Fruit fly (Drosophila melanogaster) whole organism, embryonic: Measurements from ENCODE around the gene nonA.
A peak's percentile ranks its signal among the peaks of the same experiment; 100 is the strongest.

Experiments
- Atf3 ChIP-seq: fragments of 200-800 bp; sonication (Bioruptor generic); optimal IDR thresholded peaks from 3 replicates; lab custom pipeline; 2016; ENCODE audit warnings: missing biosample characterization, missing genetic modification characterization
- Atf6 ChIP-seq: fragments of 200-800 bp; sonication (Bioruptor generic); IDR thresholded peaks from 2 replicates; pipeline ENCODE4 v1.3.6; 2022; ENCODE audit warnings: missing biosample characterization, missing genetic modification characterization
- Awh ChIP-seq: fragments of 200-800 bp; sonication (Bioruptor generic); IDR thresholded peaks from 2 replicates; pipeline ENCODE4, ENCODE4 v1.3.6; 2022; ENCODE audit warnings: missing biosample characterization, missing genetic modification characterization
- CG11398 ChIP-seq: fragments of 200-800 bp; sonication (Bioruptor generic); optimal IDR thresholded peaks from 2 replicates; lab custom pipeline; 2016; ENCODE audit warnings: missing biosample characterization, missing genetic modification characterization
- CG11504 ChIP-seq: fragments of 200-800 bp; sonication (Bioruptor generic); optimal IDR thresholded peaks from 3 replicates; lab custom pipeline; 2019; ENCODE audit warnings: missing biosample characterization, mild to moderate bottlenecking, missing genetic modification characterization, moderate library complexity
- CG12236 ChIP-seq: fragments of 200-800 bp; sonication (Bioruptor generic); optimal IDR thresholded peaks from 2 replicates; lab custom pipeline; 2016; ENCODE audit warnings: missing biosample characterization, missing genetic modification characterization
- CG12391 ChIP-seq: fragments of 200-800 bp; sonication (Bioruptor generic); optimal IDR thresholded peaks from 3 replicates; lab custom pipeline; 2018; ENCODE audit warnings: missing biosample characterization, mild to moderate bottlenecking, missing genetic modification characterization, moderate library complexity
- CG12659 ChIP-seq: fragments of 200-800 bp; sonication (Bioruptor generic); optimal IDR thresholded peaks from 3 replicates; lab custom pipeline; 2017; ENCODE audit warnings: mild to moderate bottlenecking, missing biosample characterization, missing genetic modification reagents, missing genetic modification characterization
- CG12942 ChIP-seq: fragments of 200-800 bp; sonication (Bioruptor generic); optimal IDR thresholded peaks from 3 replicates; lab custom pipeline; 2016; ENCODE audit warnings: missing biosample characterization, missing genetic modification characterization
- CG13287 ChIP-seq: fragments of 200-800 bp; sonication (Bioruptor generic); IDR thresholded peaks from 2 replicates; pipeline ENCODE4 v1.3.6; 2022; ENCODE audit warnings: missing biosample characterization, missing genetic modification characterization; ENCODE audit not compliant: partially characterized antibody
- CG14441 ChIP-seq: fragments of 200-800 bp; sonication (Bioruptor generic); IDR thresholded peaks from 2 replicates; pipeline ENCODE4 v1.3.6; 2022; ENCODE audit warnings: missing biosample characterization, missing genetic modification characterization
- CG15514 ChIP-seq: fragments of 200-800 bp; sonication (Bioruptor generic); optimal IDR thresholded peaks from 3 replicates; lab custom pipeline; 2017; ENCODE audit warnings: missing biosample characterization, missing genetic modification characterization, mild to moderate bottlenecking, moderate library complexity, missing genetic modification reagents
- CG1647 ChIP-seq: fragments of 200-800 bp; sonication (Bioruptor generic); optimal IDR thresholded peaks from 3 replicates; lab custom pipeline; 2016; ENCODE audit warnings: missing biosample characterization, missing genetic modification characterization
- CG17186 ChIP-seq: fragments of 200-800 bp; sonication (Bioruptor generic); optimal IDR thresholded peaks from 3 replicates; lab custom pipeline; 2017; ENCODE audit warnings: missing biosample characterization, missing genetic modification reagents, missing genetic modification characterization
- CG1792 ChIP-seq: fragments of 200-800 bp; sonication (Bioruptor generic); optimal IDR thresholded peaks from 2 replicates; lab custom pipeline; 2016; ENCODE audit warnings: missing biosample characterization, missing genetic modification characterization
- CG30403 ChIP-seq: fragments of 200-800 bp; sonication (Bioruptor generic); optimal IDR thresholded peaks from 3 replicates; lab custom pipeline; 2016; ENCODE audit warnings: missing biosample characterization, missing genetic modification characterization
- CG31365 ChIP-seq: fragments of 200-800 bp; sonication (Bioruptor generic); optimal IDR thresholded peaks from 2 replicates; lab custom pipeline; 2018; ENCODE audit warnings: missing biosample characterization, mild to moderate bottlenecking, missing genetic modification characterization
- CG31441 ChIP-seq: fragments of 200-800 bp; sonication (Bioruptor generic); IDR thresholded peaks from 2 replicates; pipeline ENCODE4 v1.3.6; 2022; ENCODE audit warnings: missing biosample characterization, missing genetic modification characterization
- CG33557 ChIP-seq: fragments of 200-800 bp; sonication (Bioruptor generic); optimal IDR thresholded peaks from 2 replicates; lab custom pipeline; 2019; ENCODE audit warnings: missing biosample characterization, mild to moderate bottlenecking, missing genetic modification characterization, moderate library complexity
- CG3407 ChIP-seq: fragments of 200-800 bp; sonication (Bioruptor generic); optimal IDR thresholded peaks from 2 replicates; lab custom pipeline; 2018; ENCODE audit warnings: missing biosample characterization, mild to moderate bottlenecking, missing genetic modification characterization
- CG3995 ChIP-seq: fragments of 200-800 bp; sonication (Bioruptor generic); optimal IDR thresholded peaks from 3 replicates; lab custom pipeline; 2016; ENCODE audit warnings: missing biosample characterization, missing genetic modification characterization
- CG6854 ChIP-seq: fragments of 200-800 bp; sonication (Bioruptor generic); optimal IDR thresholded peaks from 3 replicates; lab custom pipeline; 2017; ENCODE audit warnings: missing biosample characterization, mild to moderate bottlenecking, missing genetic modification characterization
- CG7372 ChIP-seq: fragments of 200-800 bp; sonication (Bioruptor generic); IDR thresholded peaks from 2 replicates; pipeline ENCODE4 v1.3.6; 2022; ENCODE audit warnings: missing biosample characterization, missing genetic modification characterization
- Camta ChIP-seq: fragments of 200-800 bp; sonication (Bioruptor generic); optimal IDR thresholded peaks from 2 replicates; lab custom pipeline; 2016; ENCODE audit warnings: missing biosample characterization, missing genetic modification characterization
- Dad ChIP-seq: fragments of 200-800 bp; sonication (Bioruptor generic); optimal IDR thresholded peaks from 3 replicates; lab custom pipeline; 2016; ENCODE audit warnings: missing biosample characterization, missing genetic modification characterization
- HLH54F ChIP-seq: fragments of 200-800 bp; sonication (Bioruptor generic); optimal IDR thresholded peaks from 3 replicates; lab custom pipeline; 2016; ENCODE audit warnings: missing biosample characterization, missing genetic modification characterization
- Hmr ChIP-seq: fragments of 200-800 bp; sonication (Bioruptor generic); optimal IDR thresholded peaks from 3 replicates; lab custom pipeline; 2017; ENCODE audit warnings: mild to moderate bottlenecking, missing biosample characterization, missing genetic modification reagents, missing genetic modification characterization
- Hr51 ChIP-seq, 2 experiments: fragments of 200-800 bp; sonication (Bioruptor generic); optimal IDR thresholded peaks; 2 replicates in 1 of 2; 3 replicates in 1 of 2; lab custom pipeline; 2016 to 2018; ENCODE audit warnings: missing biosample characterization in 2 of 2, missing genetic modification characterization in 2 of 2, mild to moderate bottlenecking in 1 of 2, moderate library complexity in 1 of 2
- Neu2 ChIP-seq: fragments of 200-800 bp; sonication (Bioruptor generic); optimal IDR thresholded peaks from 3 replicates; lab custom pipeline; 2016; ENCODE audit warnings: missing biosample characterization, missing genetic modification characterization, borderline replicate concordance
- Rx ChIP-seq: fragments of 200-800 bp; sonication (Bioruptor generic); IDR thresholded peaks from 2 replicates; pipeline ENCODE4 v1.3.6; 2022; ENCODE audit warnings: missing biosample characterization, missing genetic modification characterization
- Sry-δ ChIP-seq: fragments of 200-800 bp; sonication (Bioruptor generic); optimal IDR thresholded peaks from 2 replicates; lab custom pipeline; 2016; ENCODE audit warnings: missing biosample characterization, missing genetic modification characterization
- Trl ChIP-seq, 3 experiments: fragments of >200 bp in 2 of 3; fragments of 200-800 bp in 1 of 3; sonication (Bioruptor generic) in 1 of 3; optimal IDR thresholded peaks; 2 replicates in 1 of 3; 3 replicates in 2 of 3; lab custom pipeline; 2016 to 2017; ENCODE audit warnings: missing biosample characterization in 1 of 3, missing genetic modification characterization in 1 of 3
- Xrp1 ChIP-seq: fragments of 200-800 bp; sonication (Bioruptor generic); IDR thresholded peaks from 2 replicates; pipeline ENCODE4 v1.3.6; 2022; ENCODE audit warnings: missing biosample characterization, missing genetic modification characterization
- br ChIP-seq: fragments of >200 bp; optimal IDR thresholded peaks from 2 replicates; lab custom pipeline; 2017
- exex ChIP-seq: fragments of 200-800 bp; sonication (Bioruptor generic); optimal IDR thresholded peaks from 4 replicates; lab custom pipeline; 2018; ENCODE audit warnings: missing biosample characterization, mild to moderate bottlenecking, missing genetic modification characterization, moderate library complexity
- gsb ChIP-seq: fragments of 200-800 bp; sonication (Bioruptor generic); IDR thresholded peaks from 2 replicates; pipeline ENCODE4 v1.3.6; 2022; ENCODE audit warnings: missing biosample characterization, missing genetic modification characterization
- hb ChIP-seq: fragments of 200-800 bp; sonication (Bioruptor generic); IDR thresholded peaks from 3 replicates; pipeline ENCODE4 v1.3.6; 2022; ENCODE audit warnings: missing biosample characterization, missing genetic modification characterization; ENCODE audit not compliant: partially characterized antibody
- mld ChIP-seq: fragments of 200-800 bp; sonication (Bioruptor generic); IDR thresholded peaks from 3 replicates; pipeline ENCODE4 v1.3.6; 2022; ENCODE audit warnings: missing biosample characterization, missing genetic modification characterization; ENCODE audit not compliant: partially characterized antibody
- nom ChIP-seq: fragments of 200-800 bp; sonication (Bioruptor generic); optimal IDR thresholded peaks from 2 replicates; lab custom pipeline; 2017; ENCODE audit warnings: missing biosample characterization, missing genetic modification characterization, mild to moderate bottlenecking, moderate library complexity, missing genetic modification reagents
- prd ChIP-seq, 3 experiments: fragments of >200 bp in 2 of 3; fragments of 200-800 bp in 1 of 3; sonication (Bioruptor generic) in 1 of 3; optimal IDR thresholded peaks in 2 of 3; IDR thresholded peaks in 1 of 3; 2 replicates in 2 of 3; 3 replicates in 1 of 3; pipeline versions ENCODE4 v1.3.6 to Lab custom; 2017 to 2022; ENCODE audit warnings: missing biosample characterization in 1 of 3, missing genetic modification characterization in 1 of 3
- pzg ChIP-seq: fragments of 200-800 bp; sonication (Bioruptor generic); optimal IDR thresholded peaks from 3 replicates; lab custom pipeline; 2018; ENCODE audit warnings: missing biosample characterization, mild to moderate bottlenecking, missing genetic modification characterization, moderate library complexity
- shn ChIP-seq: fragments of 200-800 bp; sonication (Bioruptor generic); optimal IDR thresholded peaks from 3 replicates; lab custom pipeline; 2016; ENCODE audit warnings: missing biosample characterization, missing genetic modification characterization
- stwl ChIP-seq: fragments of 200-800 bp; sonication (Bioruptor generic); optimal IDR thresholded peaks from 3 replicates; lab custom pipeline; 2018; ENCODE audit warnings: missing biosample characterization, mild to moderate bottlenecking, missing genetic modification characterization, moderate library complexity
- tap ChIP-seq: fragments of 200-800 bp; optimal IDR thresholded peaks from 3 replicates; lab custom pipeline; 2019; ENCODE audit warnings: missing biosample characterization, mild to moderate bottlenecking, missing genetic modification characterization, moderate library complexity
- wek ChIP-seq: fragments of 200-800 bp; sonication (Bioruptor generic); optimal IDR thresholded peaks from 3 replicates; lab custom pipeline; 2018; ENCODE audit warnings: missing biosample characterization, mild to moderate bottlenecking, missing genetic modification characterization, moderate library complexity
- z ChIP-seq: fragments of 200-800 bp; sonication (Bioruptor generic); IDR thresholded peaks from 3 replicates; pipeline ENCODE4 v1.3.6; 2022; ENCODE audit warnings: missing biosample characterization, missing genetic modification characterization
- zen2 ChIP-seq: fragments of 200-800 bp; sonication (Bioruptor generic); IDR thresholded peaks from 3 replicates; pipeline ENCODE4 v1.3.6; 2022; ENCODE audit warnings: missing biosample characterization, missing genetic modification characterization; ENCODE audit not compliant: partially characterized antibody

Gene nonA

DNA sequence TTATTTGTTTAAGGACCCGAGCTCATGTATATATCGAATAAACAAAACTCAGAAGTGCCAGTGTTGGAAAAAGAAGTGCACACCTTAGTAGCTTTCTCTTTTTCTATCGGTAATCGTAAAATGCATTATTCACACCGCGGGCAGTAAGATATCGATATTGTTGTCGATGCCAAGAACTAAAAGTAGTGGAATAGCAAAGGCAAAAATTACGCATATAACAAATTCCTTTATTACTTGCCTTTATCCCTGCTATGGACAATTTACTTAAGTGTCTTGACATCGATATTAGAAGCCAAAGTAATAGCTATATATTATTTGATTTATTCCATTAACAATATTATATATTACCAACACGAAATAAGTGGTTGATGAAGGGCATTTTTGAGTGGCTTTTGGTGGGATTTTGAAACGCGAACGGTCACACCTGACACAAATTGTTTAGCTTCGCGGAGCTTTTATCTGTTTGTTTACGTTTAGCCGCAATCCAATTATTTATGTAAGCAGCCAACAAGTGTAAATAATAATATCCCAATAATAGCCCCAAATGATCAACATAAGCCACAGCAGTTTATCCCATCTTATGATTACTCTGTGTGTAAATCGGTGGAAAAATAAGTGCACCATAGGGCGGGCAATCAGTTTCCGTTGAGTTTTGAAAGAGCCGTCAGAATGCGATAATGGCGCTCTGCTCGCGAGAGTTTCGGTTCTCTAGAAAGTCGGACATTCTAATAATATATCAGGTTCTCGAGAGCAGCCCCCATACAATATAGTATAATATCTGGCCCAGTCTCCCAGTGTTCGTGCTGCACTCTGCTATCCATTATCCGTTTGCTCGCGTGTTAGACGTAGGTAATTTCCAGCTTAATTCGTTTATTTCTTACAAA is 23.7 kb downstream of the nonA start, which contains the start of the genes CG9992 and CG4239 (continued):
- 0 out of 2 replicates have a peak, but pooled peaks have one; percentile 23 for TF ChIP-seq CG7372 (GFP tag; lab: Robert Waterston, UW)
- TF ChIP-seq Dad (GFP tag; lab: Kevin White, UChicago), result no peak
- TF ChIP-seq Atf3, result no peak
- no peak for TF ChIP-seq CG6854 (GFP tag; lab: Kevin White, UChicago)
- TF ChIP-seq CG33557 (GFP tag; lab: Kevin White, UChicago), result no peak
- peak; percentile 1 for TF ChIP-seq exex
- no peak for TF ChIP-seq mld (GFP tag; lab: Robert Waterston, UW)
- TF ChIP-seq prd (optimal IDR thresholded peaks at IDR 0.05; lab: Kevin White, UChicago), result no peak
- TF ChIP-seq prd (GFP tag; IDR thresholded peaks at IDR 0.05; lab: Robert Waterston, UW), result peak; percentile 70; the same call in 2 of the 3 replicates
- TF ChIP-seq CG13287 (GFP tag; lab: Robert Waterston, UW), result peak; percentile 28
- peak; percentile 75 for TF ChIP-seq Hmr (GFP tag; lab: Kevin White, UChicago)
- TF ChIP-seq Camta (GFP tag; lab: Kevin White, UChicago), result no peak
- TF ChIP-seq Xrp1, result peak; percentile 28; the same call in 1 of the 2 replicates
- peak; percentile 36 to 59 for TF ChIP-seq Hr51 (GFP tag; optimal IDR thresholded peaks at IDR 0.05; lab: Kevin White, UChicago)
- no peak for TF ChIP-seq Rx
- no peak for TF ChIP-seq CG17186 (GFP tag; lab: Kevin White, UChicago)
- TF ChIP-seq CG3407 (GFP tag; lab: Kevin White, UChicago), result no peak
- peak; percentile 61 for TF ChIP-seq wek (GFP tag; lab: Kevin White, UChicago)
- TF ChIP-seq CG12391 (tag; lab: Kevin White, UChicago), result peak; percentile 67
- no peak for TF ChIP-seq zen2 (GFP tag; lab: Robert Waterston, UW)
- peak; percentile 80 for TF ChIP-seq CG12659
- no peak for TF ChIP-seq CG1792 (GFP tag; lab: Kevin White, UChicago)
- no peak for TF ChIP-seq CG12236 (GFP tag; lab: Kevin White, UChicago)
- peak; percentile 35 for TF ChIP-seq CG3995 (GFP tag; lab: Kevin White, UChicago)
- no peak for TF ChIP-seq br
- TF ChIP-seq pzg (GFP tag; lab: Kevin White, UChicago), result peak; percentile 60
- TF ChIP-seq Neu2 (GFP tag; lab: Kevin White, UChicago), result no peak
- no peak for TF ChIP-seq z (GFP tag; lab: Robert Waterston, UW)
- peak; percentile 50 for TF ChIP-seq shn (GFP tag; lab: Kevin White, UChicago)
- TF ChIP-seq CG30403, result peak; percentile 77
- TF ChIP-seq Trl (optimal IDR thresholded peaks at IDR 0.05; lab: Kevin White, UChicago), result peak in 1 of 2 experiments; percentile 52
- TF ChIP-seq Trl (GFP tag; optimal IDR thresholded peaks at IDR 0.05; lab: Kevin White, UChicago), result peak; percentile 1
- peak; percentile 52 for TF ChIP-seq HLH54F
- no peak for TF ChIP-seq tap (tag; lab: Kevin White, UChicago)
- TF ChIP-seq CG11504 (tag; lab: Kevin White, UChicago), result peak; percentile 75
- no peak for TF ChIP-seq nom
- TF ChIP-seq CG14441, result peak; percentile 24
- TF ChIP-seq stwl, result peak; percentile 92
- no peak for TF ChIP-seq CG15514 (GFP tag; lab: Kevin White, UChicago)
- peak; percentile 62 for TF ChIP-seq Atf6 (GFP tag; lab: Robert Waterston, UW)
- no peak for TF ChIP-seq CG11398 (GFP tag; lab: Kevin White, UChicago)
- TF ChIP-seq hb (GFP tag; lab: Robert Waterston, UW), result no peak
- no peak for TF ChIP-seq gsb
- TF ChIP-seq Awh, result no peak
- TF ChIP-seq CG12942 (GFP tag; lab: Kevin White, UChicago), result peak; percentile 49
- no peak for TF ChIP-seq CG31365 (tag; lab: Kevin White, UChicago)
- TF ChIP-seq CG1647 (GFP tag; lab: Kevin White, UChicago), result no peak
- TF ChIP-seq Sry-δ (GFP tag; lab: Kevin White, UChicago), result peak; percentile 69
- peak; percentile 66; the same call in 1 of the 2 replicates for TF ChIP-seq CG31441
